Worm (Caenorhabditis elegans): ENCODE measurements around the gene let-19.

DNA sequence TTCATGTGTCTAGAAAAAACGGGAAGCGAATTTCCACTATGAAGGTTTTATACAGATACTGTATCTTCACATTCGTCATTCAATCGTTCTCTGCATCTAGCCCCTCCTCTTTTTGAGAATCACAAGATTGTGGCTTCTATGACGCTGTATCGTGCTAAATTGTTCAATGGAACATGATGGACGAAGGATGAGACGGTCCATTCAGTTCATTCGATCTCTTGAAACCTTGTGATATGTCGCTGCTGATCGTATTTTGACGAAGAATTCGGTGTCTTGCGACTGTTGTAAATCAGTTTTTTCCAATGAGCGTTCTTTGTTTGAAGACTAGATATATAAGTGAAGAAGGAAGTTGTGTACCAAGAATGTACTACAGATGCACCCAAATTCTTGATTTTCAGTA is 42.9 kb downstream of the let-19 start:
- TF ChIP-seq ceh-82 (tag; optimal IDR thresholded peaks at IDR 0.05) (no peak), cey-2 (tag; optimal IDR thresholded peaks at IDR 0.05; ENCODE audit: borderline replicate concordance, insufficient read depth) (peak; percentile 40), ces-1 (GFP tag; optimal IDR thresholded peaks at IDR 0.05) (no peak), duxl-1 (tag; optimal IDR thresholded peaks at IDR 0.05; ENCODE audit: poor library complexity) (no peak), nhr-11 (tag; optimal IDR thresholded peaks at IDR 0.05) (peak; percentile 18), snpc-4 (tag; optimal IDR thresholded peaks at IDR 0.05) (no peak)

Data from whole organism, L4 larva.